Fruit fly (Drosophila melanogaster): Measurements from ENCODE around the gene MED18.

- TF ChIP-seq CG5204 (GFP tag; optimal IDR thresholded peaks at IDR 0.05) (no peak), kay (GFP tag; ENCODE audit: borderline replicate concordance) (no peak)
These were observed 9.1 kb upstream of the MED18 start for dm6 chrX:1856605-1857004.
